Worm (Caenorhabditis elegans) whole organism, L1 larva: Measurements from ENCODE around the gene B0334.5.
A peak's percentile ranks its signal among the peaks of the same experiment; 100 is the strongest.

Experiments used
- C04F5.9 ChIP-seq: sonication (generic microtip); optimal IDR thresholded peaks from 2 replicates; lab custom pipeline; 2016; ENCODE audit warnings: missing genetic modification characterization, missing compliant biosample characterization
- C34B4.2 ChIP-seq: sonication (generic microtip); optimal IDR thresholded peaks from 2 replicates; lab custom pipeline; 2017; ENCODE audit warnings: mild to moderate bottlenecking, missing genetic modification characterization, missing compliant biosample characterization
- Y116A8C.19 ChIP-seq: sonication (generic microtip); optimal IDR thresholded peaks from 2 replicates; lab custom pipeline; 2016; ENCODE audit warnings: missing compliant biosample characterization, missing genetic modification characterization, borderline replicate concordance
- alr-1 ChIP-seq: fragments of 200-800 bp; sonication (Bioruptor generic); optimal IDR thresholded peaks from 2 replicates; lab custom pipeline; 2018; ENCODE audit warnings: borderline replicate concordance, mild to moderate bottlenecking, missing genetic modification characterization, missing compliant biosample characterization
- aly-2 ChIP-seq: fragments of 150-350 bp; optimal IDR thresholded peaks from 2 replicates; lab custom pipeline; 2014; ENCODE audit warnings: missing biosample characterization, missing genetic modification characterization
- ama-1 ChIP-seq: fragments of 150-350 bp; optimal IDR thresholded peaks from 2 replicates; lab custom pipeline; 2014
- ceh-8 ChIP-seq: fragments of 200-800 bp; sonication (Bioruptor generic); optimal IDR thresholded peaks from 2 replicates; lab custom pipeline; 2018; ENCODE audit warnings: mild to moderate bottlenecking, missing genetic modification characterization, moderate library complexity, missing compliant biosample characterization
- ceh-82 ChIP-seq, 3 experiments: fragments of 150-350 bp in 1 of 3; sonication (generic microtip) in 2 of 3; optimal IDR thresholded peaks; 2 replicates each; lab custom pipeline; 2014 to 2017; ENCODE audit warnings: missing biosample characterization in 3 of 3, missing genetic modification characterization in 3 of 3
- ceh-90 ChIP-seq: sonication (generic microtip); optimal IDR thresholded peaks from 2 replicates; lab custom pipeline; 2016; ENCODE audit warnings: missing genetic modification characterization, missing compliant biosample characterization
- ces-1 ChIP-seq: fragments of 150-350 bp; optimal IDR thresholded peaks from 2 replicates; lab custom pipeline; 2014; ENCODE audit warnings: missing biosample characterization, missing genetic modification reagents, missing genetic modification characterization
- dpl-1 ChIP-seq, 3 experiments: fragments of 150-350 bp in 2 of 3; sonication (generic microtip) in 1 of 3; optimal IDR thresholded peaks; 2 replicates each; lab custom pipeline; 2014 to 2017; ENCODE audit warnings: missing biosample characterization in 3 of 3, missing genetic modification characterization in 3 of 3, missing genetic modification reagents in 3 of 3
- efl-3 ChIP-seq: fragments of 200-800 bp; sonication (Bioruptor generic); optimal IDR thresholded peaks from 2 replicates; lab custom pipeline; 2018; ENCODE audit warnings: mild to moderate bottlenecking, missing genetic modification characterization, missing compliant biosample characterization
- egl-13 ChIP-seq: sonication (generic microtip); optimal IDR thresholded peaks from 2 replicates; lab custom pipeline; 2016; ENCODE audit warnings: missing genotype, missing genetic modification reagents, missing genetic modification characterization, missing compliant biosample characterization
- egl-27 ChIP-seq, 2 experiments: fragments of 150-350 bp in 1 of 2; sonication (generic microtip); optimal IDR thresholded peaks; 3 replicates each; lab custom pipeline; 2017 to 2018; ENCODE audit warnings: missing biosample characterization in 2 of 2, missing genetic modification characterization in 2 of 2, missing genetic modification reagents in 2 of 2
- elt-2 ChIP-seq: sonication (generic microtip); optimal IDR thresholded peaks from 2 replicates; lab custom pipeline; 2016; ENCODE audit warnings: missing genetic modification characterization, mild to moderate bottlenecking, inconsistent platforms, missing compliant biosample characterization, missing genetic modification reagents
- elt-3 ChIP-seq, 6 experiments: fragments of 150-350 bp in 1 of 6; sonication (generic microtip); optimal IDR thresholded peaks; 2 replicates each; lab custom pipeline; 2017 to 2018; ENCODE audit warnings: missing biosample characterization in 6 of 6, missing genetic modification characterization in 6 of 6, inconsistent platforms in 1 of 6
- ets-5 ChIP-seq: fragments of 200-800 bp; sonication (Bioruptor generic); IDR thresholded peaks from 2 replicates; pipeline ENCODE4 v1.3.6; 2022; ENCODE audit warnings: missing genetic modification characterization, missing compliant biosample characterization
- fkh-10 ChIP-seq: sonication (generic microtip); optimal IDR thresholded peaks from 2 replicates; lab custom pipeline; 2017; ENCODE audit warnings: missing biosample characterization, missing genetic modification reagents, missing genetic modification characterization
- fkh-8 ChIP-seq: sonication (generic microtip); optimal IDR thresholded peaks from 2 replicates; lab custom pipeline; 2016; ENCODE audit warnings: mild to moderate bottlenecking, missing genetic modification characterization, missing compliant biosample characterization
- hlh-4 ChIP-seq: sonication (generic microtip); optimal IDR thresholded peaks from 2 replicates; lab custom pipeline; 2016; ENCODE audit warnings: mild to moderate bottlenecking, missing genetic modification characterization, missing compliant biosample characterization
- isw-1 ChIP-seq: fragments of 200-800 bp; sonication (Bioruptor generic); IDR thresholded peaks from 2 replicates; pipeline ENCODE4 v1.3.6; 2022; ENCODE audit warnings: missing genetic modification characterization, missing compliant biosample characterization
- jun-1 ChIP-seq: fragments of 150-350 bp; optimal IDR thresholded peaks from 2 replicates; lab custom pipeline; 2014; ENCODE audit warnings: missing biosample characterization, missing genetic modification reagents, missing genetic modification characterization
- lin-35 ChIP-seq, 2 experiments: fragments of 150-350 bp; optimal IDR thresholded peaks; 2 replicates each; lab custom pipeline; 2014; ENCODE audit warnings: missing biosample characterization in 2 of 2, missing genetic modification characterization in 2 of 2, missing genetic modification reagents in 2 of 2
- lir-3 ChIP-seq: sonication (generic microtip); optimal IDR thresholded peaks from 2 replicates; lab custom pipeline; 2016; ENCODE audit warnings: mild to moderate bottlenecking, missing genetic modification characterization, moderate library complexity, missing compliant biosample characterization; ENCODE audit not compliant: poor library complexity
- mab-9 ChIP-seq: fragments of 200-800 bp; sonication (Bioruptor generic); IDR thresholded peaks from 2 replicates; pipeline ENCODE4 v1.3.6; 2022; ENCODE audit warnings: missing genetic modification reagents, missing genetic modification characterization, missing compliant biosample characterization
- mdl-1 ChIP-seq, 2 experiments: fragments of 150-350 bp; optimal IDR thresholded peaks; 2 replicates each; lab custom pipeline; 2014 to 2017; ENCODE audit warnings: missing biosample characterization in 2 of 2, missing genetic modification characterization in 2 of 2, inconsistent platforms in 1 of 2
- mef-2 ChIP-seq: fragments of 150-350 bp; optimal IDR thresholded peaks from 2 replicates; lab custom pipeline; 2014; ENCODE audit warnings: missing biosample characterization, missing genetic modification characterization
- nhr-11 ChIP-seq: fragments of 150-350 bp; optimal IDR thresholded peaks from 2 replicates; lab custom pipeline; 2014; ENCODE audit warnings: missing biosample characterization, missing genetic modification characterization
- nhr-12 ChIP-seq: sonication (generic microtip); optimal IDR thresholded peaks from 2 replicates; lab custom pipeline; 2017; ENCODE audit warnings: missing biosample characterization, missing genetic modification characterization
- nhr-20 ChIP-seq: sonication (generic microtip); optimal IDR thresholded peaks from 2 replicates; lab custom pipeline; 2016; ENCODE audit warnings: mild to moderate bottlenecking, missing genetic modification characterization, missing compliant biosample characterization
- nhr-28 ChIP-seq: fragments of 150-350 bp; optimal IDR thresholded peaks from 2 replicates; lab custom pipeline; 2014; ENCODE audit warnings: missing biosample characterization, missing genetic modification characterization
- nhr-47 ChIP-seq: sonication (generic microtip); optimal IDR thresholded peaks from 2 replicates; lab custom pipeline; 2016; ENCODE audit warnings: mild to moderate bottlenecking, missing genetic modification characterization, moderate library complexity, missing compliant biosample characterization
- nhr-71 ChIP-seq: sonication (generic microtip); optimal IDR thresholded peaks from 2 replicates; lab custom pipeline; 2016; ENCODE audit warnings: mild to moderate bottlenecking, missing genetic modification characterization, moderate library complexity, missing compliant biosample characterization
- nhr-84 ChIP-seq: sonication (generic microtip); optimal IDR thresholded peaks from 2 replicates; lab custom pipeline; 2017; ENCODE audit warnings: missing biosample characterization, missing genetic modification characterization
- nhr-85 ChIP-seq: sonication (generic microtip); peaks from one replicate; lab custom pipeline; 2016; ENCODE audit warnings: missing genetic modification characterization, inconsistent platforms, missing compliant biosample characterization
- nhr-90 ChIP-seq: sonication (generic microtip); optimal IDR thresholded peaks from 2 replicates; lab custom pipeline; 2016; ENCODE audit warnings: mild to moderate bottlenecking, missing genetic modification characterization, missing compliant biosample characterization; ENCODE audit not compliant: poor library complexity
- pag-3 ChIP-seq: sonication (generic microtip); optimal IDR thresholded peaks from 2 replicates; lab custom pipeline; 2017; ENCODE audit warnings: missing genetic modification characterization, mild to moderate bottlenecking, missing compliant biosample characterization, antibody characterized with exemption, borderline replicate concordance; ENCODE audit not compliant: insufficient read depth
- pax-3 ChIP-seq: fragments of 200-800 bp; sonication (Bioruptor generic); optimal IDR thresholded peaks from 2 replicates; lab custom pipeline; 2018; ENCODE audit warnings: mild to moderate bottlenecking, missing genetic modification characterization, moderate library complexity, missing compliant biosample characterization
- rnt-1 ChIP-seq: sonication (generic microtip); optimal IDR thresholded peaks from 2 replicates; lab custom pipeline; 2016; ENCODE audit warnings: mild to moderate bottlenecking, missing genetic modification characterization, moderate library complexity, missing compliant biosample characterization
- skn-1 ChIP-seq: fragments of 150-350 bp; optimal IDR thresholded peaks from 2 replicates; lab custom pipeline; 2014; ENCODE audit warnings: missing biosample characterization, missing genetic modification characterization
- snu-23 ChIP-seq: sonication (generic microtip); optimal IDR thresholded peaks from 2 replicates; lab custom pipeline; 2016; ENCODE audit warnings: missing genetic modification characterization, missing compliant biosample characterization
- sox-4 ChIP-seq: sonication (generic microtip); optimal IDR thresholded peaks from 2 replicates; lab custom pipeline; 2016; ENCODE audit warnings: missing genetic modification characterization, missing compliant biosample characterization
- sptf-1 ChIP-seq: fragments of 150-350 bp; optimal IDR thresholded peaks from 2 replicates; lab custom pipeline; 2014; ENCODE audit warnings: missing biosample characterization, missing genetic modification characterization
- sup-37 ChIP-seq: fragments of 200-800 bp; sonication (Bioruptor generic); optimal IDR thresholded peaks from 2 replicates; lab custom pipeline; 2018; ENCODE audit warnings: mild to moderate bottlenecking, missing genetic modification characterization, missing compliant biosample characterization
- swsn-7 ChIP-seq: sonication (generic microtip); optimal IDR thresholded peaks from 2 replicates; lab custom pipeline; 2016; ENCODE audit warnings: missing genetic modification characterization, missing compliant biosample characterization
- tbx-2 ChIP-seq: sonication (generic microtip); optimal IDR thresholded peaks from 2 replicates; lab custom pipeline; 2016; ENCODE audit warnings: missing genetic modification characterization, missing compliant biosample characterization
- tlp-1 ChIP-seq: fragments of 150-350 bp; optimal IDR thresholded peaks from 2 replicates; lab custom pipeline; 2014; ENCODE audit warnings: missing biosample characterization, missing genetic modification characterization
- unc-62 ChIP-seq: fragments of 150-350 bp; optimal IDR thresholded peaks from 2 replicates; lab custom pipeline; 2014; ENCODE audit warnings: missing biosample characterization, missing genetic modification reagents, missing genetic modification characterization
- xbp-1 ChIP-seq: sonication (generic microtip); optimal IDR thresholded peaks from 2 replicates; lab custom pipeline; 2016; ENCODE audit warnings: missing genetic modification characterization, missing compliant biosample characterization
- zag-1 ChIP-seq: fragments of 150-350 bp; optimal IDR thresholded peaks from 2 replicates; lab custom pipeline; 2014; ENCODE audit warnings: missing biosample characterization, missing genetic modification characterization
- ztf-11 ChIP-seq, 2 experiments: sonication (generic microtip); optimal IDR thresholded peaks; 2 replicates each; lab custom pipeline; 2016 to 2017; ENCODE audit warnings: missing genetic modification characterization in 2 of 2, missing biosample characterization in 1 of 2, missing compliant biosample characterization in 1 of 2

B0334.5 gene

ce11 chrII:11473525-11474181 is 23.8 kb upstream of the B0334.5 start, which contains the start of the genes metl-1 and W02B12.11 (continued):
- TF ChIP-seq tlp-1 (tag; lab: Kevin White, UChicago) = no peak
- no peak for TF ChIP-seq Y116A8C.19 (tag; lab: Kevin White, UChicago)
- peak; percentile 74 to 81 (median 81) for TF ChIP-seq dpl-1 (GFP tag; optimal IDR thresholded peaks at IDR 0.05; lab: Kevin White, UChicago)
- peak; percentile 91 for TF ChIP-seq nhr-47 (tag; lab: Kevin White, UChicago)
- TF ChIP-seq efl-3 (GFP tag; lab: Kevin White, UChicago) = peak; percentile 28
- TF ChIP-seq lir-3 (tag; lab: Kevin White, UChicago) = peak; percentile 30
- peak; percentile 9 for TF ChIP-seq sup-37 (GFP tag; lab: Kevin White, UChicago)
- peak; percentile 92 for TF ChIP-seq nhr-90 (tag; lab: Kevin White, UChicago)
- TF ChIP-seq C34B4.2 (tag; lab: Kevin White, UChicago) = no peak
- no peak for TF ChIP-seq hlh-4 (tag; lab: Kevin White, UChicago)
- TF ChIP-seq ceh-8 (GFP tag; lab: Kevin White, UChicago) = peak; percentile 70
- peak; percentile 93 for TF ChIP-seq rnt-1 (tag; lab: Kevin White, UChicago)
- no peak for TF ChIP-seq nhr-84 (tag; lab: Kevin White, UChicago)
- TF ChIP-seq ces-1 (GFP tag; lab: Kevin White, UChicago) = no peak
- TF ChIP-seq xbp-1 (tag; lab: Kevin White, UChicago) = peak; percentile 85
- TF ChIP-seq mab-9 (GFP tag; lab: Robert Waterston, UW) = peak; percentile 78
- peak; percentile 29 for TF ChIP-seq aly-2 (tag; lab: Kevin White, UChicago)
- TF ChIP-seq ets-5 (GFP tag; lab: Robert Waterston, UW) = no peak
- peak; percentile 46 for TF ChIP-seq zag-1 (tag; lab: Kevin White, UChicago)
- TF ChIP-seq nhr-20 (tag; lab: Kevin White, UChicago) = peak; percentile 89
- TF ChIP-seq nhr-11 = peak; percentile 49
- TF ChIP-seq swsn-7 (tag; lab: Kevin White, UChicago) = peak; percentile 90
- TF ChIP-seq pax-3 (tag; lab: Kevin White, UChicago) = peak; percentile 52
- TF ChIP-seq sptf-1 (tag; lab: Kevin White, UChicago) = no peak
- TF ChIP-seq ama-1 = no peak
- TF ChIP-seq fkh-8 = peak; percentile 79
- peak; percentile 88 for TF ChIP-seq tbx-2
- TF ChIP-seq egl-13 (tag; lab: Kevin White, UChicago) = peak; percentile 58
- no peak for TF ChIP-seq nhr-28 (tag; lab: Kevin White, UChicago)
- peak; percentile 91 for TF ChIP-seq nhr-85
- TF ChIP-seq fkh-10 (GFP tag; lab: Kevin White, UChicago) = peak; percentile 51
- TF ChIP-seq elt-3 (tag; optimal IDR thresholded peaks at IDR 0.05; lab: Kevin White, UChicago) = peak in 3 of 6 experiments; percentile 19 to 84 (median 72)
- peak; percentile 69 for TF ChIP-seq C04F5.9 (tag; lab: Kevin White, UChicago)
- TF ChIP-seq unc-62 (GFP tag; lab: Kevin White, UChicago) = no peak
- peak; percentile 91 for TF ChIP-seq snu-23 (GFP tag; lab: Kevin White, UChicago)
- TF ChIP-seq pag-3 = no peak
- TF ChIP-seq sox-4 (tag; lab: Kevin White, UChicago) = peak; percentile 34
- TF ChIP-seq nhr-12 = no peak
- TF ChIP-seq elt-2 (tag; lab: Kevin White, UChicago) = peak; percentile 41
- TF ChIP-seq egl-27 (tag; optimal IDR thresholded peaks at IDR 0.05; lab: Kevin White, UChicago) = no peak
- TF ChIP-seq skn-1 = peak; percentile 72
- peak; percentile 71 for TF ChIP-seq jun-1 (tag; lab: Kevin White, UChicago)
- TF ChIP-seq lin-35 (GFP tag; optimal IDR thresholded peaks at IDR 0.05; lab: Kevin White, UChicago) = peak; percentile 83 to 85
- no peak for TF ChIP-seq mef-2 (tag; lab: Kevin White, UChicago)
- peak in 1 of 2 experiments; percentile 62 for TF ChIP-seq mdl-1 (tag; optimal IDR thresholded peaks at IDR 0.05; lab: Kevin White, UChicago)
- TF ChIP-seq ceh-90 (tag; lab: Kevin White, UChicago) = peak; percentile 5
- TF ChIP-seq ztf-11 (tag; optimal IDR thresholded peaks at IDR 0.05; lab: Kevin White, UChicago) = peak in 1 of 2 experiments; percentile 55
- peak; percentile 86 to 93 (median 90) for TF ChIP-seq ceh-82 (tag; optimal IDR thresholded peaks at IDR 0.05; lab: Kevin White, UChicago)
- TF ChIP-seq isw-1 = peak; percentile 82
- no peak for TF ChIP-seq alr-1 (tag; lab: Kevin White, UChicago)
- TF ChIP-seq nhr-71 = peak; percentile 92
